Worm (Caenorhabditis elegans): ENCODE measurements around the gene nhr-71.

Gene nhr-71

DNA sequence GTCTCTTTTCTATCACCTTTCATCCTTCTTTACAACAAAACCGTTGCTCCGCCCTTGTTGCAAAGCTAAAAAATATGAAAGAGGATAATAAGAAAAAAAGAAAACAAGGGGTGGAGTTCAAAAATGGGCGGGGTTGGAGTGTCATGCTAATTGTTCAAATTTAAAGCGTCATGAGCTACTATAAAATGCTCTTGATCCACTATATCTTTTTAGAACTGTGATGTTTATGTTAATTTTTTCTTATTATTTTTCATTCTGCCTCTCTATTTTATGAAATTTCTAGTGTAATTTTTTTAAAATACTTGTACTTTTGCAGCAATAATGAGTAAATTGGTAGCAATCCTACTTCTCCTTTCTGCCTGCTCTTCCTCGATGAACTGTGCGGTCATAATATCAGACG, 40.5 kb upstream of the nhr-71 start, which contains the start of gene K02D3.1:
TSS of gene K02D3.1 (plus strand) at position 301 of the 400 bp plus-strand sequence.
- TF ChIP-seq nfya-1 (tag; optimal IDR thresholded peaks at IDR 0.05; ENCODE audit: borderline replicate concordance, insufficient read depth) (no peak), zfh-2 (GFP tag; conservative IDR thresholded peaks at IDR 0.05) (no peak), nhr-80 (tag; optimal IDR thresholded peaks at IDR 0.05) (no peak), chd-7 (tag; optimal IDR thresholded peaks at IDR 0.05) (no peak)

DNA sequence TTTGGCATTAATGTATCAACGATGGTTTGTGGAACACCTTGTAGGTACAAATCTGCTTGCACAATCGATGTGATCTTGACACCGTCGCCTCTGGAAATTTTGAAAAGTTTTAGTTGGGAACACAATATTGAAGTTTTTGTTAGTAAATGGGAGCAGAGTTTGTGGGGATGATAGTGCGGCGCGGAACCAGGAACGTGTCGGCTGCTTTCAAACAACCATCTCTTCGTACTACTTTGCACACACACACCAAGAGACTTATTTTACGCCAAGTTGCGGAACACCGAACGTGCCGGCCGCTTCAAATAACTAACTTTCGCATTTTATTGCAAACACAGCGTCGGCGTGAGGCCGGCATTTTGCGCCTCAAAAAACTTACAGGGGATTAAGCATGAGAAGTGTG, 38.1 kb upstream of the nhr-71 start:
- TF ChIP-seq sptf-2 (GFP tag; optimal IDR thresholded peaks at IDR 0.05), result no peak
- no peak for TF ChIP-seq snpc-4 (GFP tag; optimal IDR thresholded peaks at IDR 0.05)
- TF ChIP-seq snpc-4 (tag; optimal IDR thresholded peaks at IDR 0.05), result peak in 2 of 4 experiments; percentile 47 to 80

DNA sequence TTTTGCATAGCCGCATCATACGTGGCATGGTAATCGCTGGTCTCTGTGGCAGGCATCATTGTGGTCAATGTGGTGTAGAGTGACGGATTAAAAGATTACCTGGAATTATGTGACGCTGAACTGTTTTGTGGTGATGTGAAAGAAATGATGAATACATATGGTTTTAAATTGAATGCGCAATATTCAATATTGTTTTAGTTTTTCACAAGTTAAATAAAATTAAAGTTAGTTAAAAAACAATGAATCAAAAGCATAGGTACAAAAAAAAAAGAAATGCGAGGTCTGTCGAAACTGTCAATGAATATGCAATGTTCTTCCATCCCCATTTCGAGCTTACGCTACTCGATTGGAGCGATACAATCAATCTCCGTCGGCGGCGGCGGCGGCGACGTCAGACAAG, 35.2 kb upstream of the nhr-71 start, which contains the start of gene K02D3.2:
TSS of gene K02D3.2 (minus strand) at position 101 of the 400 bp plus-strand sequence.
- TF ChIP-seq nfyb-1 (GFP tag; IDR thresholded peaks at IDR 0.05), result no peak
- TF ChIP-seq tbx-9 (tag; optimal IDR thresholded peaks at IDR 0.05; ENCODE audit: borderline replicate concordance), result no peak
- TF ChIP-seq lsl-1 (GFP tag; optimal IDR thresholded peaks at IDR 0.05), result no peak
- no peak for TF ChIP-seq lir-1 (GFP tag; conservative IDR thresholded peaks at IDR 0.05)
- no peak for TF ChIP-seq ztf-3 (GFP tag; optimal IDR thresholded peaks at IDR 0.05)
- no peak for TF ChIP-seq F57C9.4 (tag; optimal IDR thresholded peaks at IDR 0.05)
- no peak for TF ChIP-seq nfya-2 (GFP tag; IDR thresholded peaks at IDR 0.05)
- TF ChIP-seq ceh-91 (GFP tag; IDR thresholded peaks at IDR 0.05), result no peak

DNA sequence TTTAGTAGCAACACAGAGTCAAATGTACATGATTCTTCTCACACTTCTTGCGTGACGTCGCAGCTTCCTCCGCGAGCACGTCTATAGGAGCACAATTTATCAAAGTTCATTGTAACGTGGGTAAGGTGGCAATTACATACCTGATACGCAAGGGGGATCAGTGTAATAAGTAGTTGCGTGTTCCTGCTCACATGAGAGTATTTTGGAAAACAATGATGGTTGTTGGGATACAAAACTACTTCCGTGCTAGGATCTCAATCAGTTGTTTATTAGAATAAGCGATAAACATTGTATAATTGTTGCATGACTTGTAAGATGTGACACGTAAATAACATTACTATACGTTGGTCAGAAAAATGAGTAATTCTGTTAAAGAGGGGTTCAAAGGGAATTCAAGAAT, 34.1 kb upstream of the nhr-71 start:
- no peak for TF ChIP-seq mcd-1 (GFP tag; IDR thresholded peaks at IDR 0.05)
- no peak for TF ChIP-seq hlh-26 (GFP tag; conservative IDR thresholded peaks at IDR 0.05)
- no peak for TF ChIP-seq F33H1.4 (GFP tag; IDR thresholded peaks at IDR 0.05)
- TF ChIP-seq B0261.1 (tag; optimal IDR thresholded peaks at IDR 0.05), result no peak
- no peak for TF ChIP-seq xnd-1 (tag; optimal IDR thresholded peaks at IDR 0.05)
- TF ChIP-seq nfya-2 (GFP tag; IDR thresholded peaks at IDR 0.05), result no peak
- TF ChIP-seq F37B4.10 (GFP tag; IDR thresholded peaks at IDR 0.05), result no peak
- no peak for TF ChIP-seq ama-1 (optimal IDR thresholded peaks at IDR 0.05)
- no peak for TF ChIP-seq ama-1 (GFP tag; optimal IDR thresholded peaks at IDR 0.05)
- no peak for TF ChIP-seq hmg-20 (GFP tag; IDR thresholded peaks at IDR 0.05)
- no peak for TF ChIP-seq dox-1 (GFP tag; IDR thresholded peaks at IDR 0.05)
- no peak for TF ChIP-seq aptf-3 (GFP tag; IDR thresholded peaks at IDR 0.05)
- no peak for TF ChIP-seq sptf-2 (GFP tag; optimal IDR thresholded peaks at IDR 0.05)
- TF ChIP-seq chd-7 (tag; optimal IDR thresholded peaks at IDR 0.05), result no peak

DNA sequence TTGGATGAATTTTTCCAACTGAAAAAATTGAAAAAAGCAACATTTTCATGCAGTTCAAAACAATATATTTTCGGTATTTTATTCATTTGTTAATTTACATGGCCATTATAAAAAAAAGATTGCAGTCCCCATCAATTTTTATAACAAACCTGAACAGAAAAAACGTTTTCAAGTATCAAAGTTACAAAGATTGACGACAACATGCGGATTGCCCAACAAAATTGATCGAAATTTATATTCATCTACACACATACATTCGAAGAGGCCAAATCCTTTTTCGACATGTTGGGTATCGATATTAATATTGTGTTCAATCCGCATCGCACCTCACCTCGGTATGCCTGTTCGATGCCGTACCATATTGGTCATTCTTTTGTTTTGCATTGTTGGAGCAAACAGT, 33.3 kb upstream of the nhr-71 start, which contains the start of gene K11E4.1:
TSS of gene K11E4.1 (plus strand) at position 301 of the 400 bp plus-strand sequence.
- TF ChIP-seq lsl-1 (GFP tag; optimal IDR thresholded peaks at IDR 0.05), result no peak
- no peak for TF ChIP-seq F22D6.2 (tag; optimal IDR thresholded peaks at IDR 0.05)
- no peak for TF ChIP-seq Y95B8A.8 (GFP tag; IDR thresholded peaks at IDR 0.05)
- TF ChIP-seq F23B12.7 (tag; optimal IDR thresholded peaks at IDR 0.05; ENCODE audit: insufficient read depth), result no peak
- no peak for TF ChIP-seq ZK185.1 (tag; optimal IDR thresholded peaks at IDR 0.05; ENCODE audit: poor library complexity, severe bottlenecking)
- no peak for TF ChIP-seq rec-8 (tag; optimal IDR thresholded peaks at IDR 0.05)
- no peak for TF ChIP-seq F10E7.11 (tag; optimal IDR thresholded peaks at IDR 0.05)

Measured in whole organism, young adult.